Fruit fly (Drosophila melanogaster) S2 (cell line): ENCODE data around the gene CG14357.

Experiments used
- CG8478 ChIP-seq: fragments of >200 bp; optimal IDR thresholded peaks from 2 replicates; lab custom pipeline; 2018
- CTCF ChIP-seq, 2 experiments: fragments of >200 bp; optimal IDR thresholded peaks; 2 replicates each; lab custom pipeline; 2018

The CG14357 gene

DNA sequence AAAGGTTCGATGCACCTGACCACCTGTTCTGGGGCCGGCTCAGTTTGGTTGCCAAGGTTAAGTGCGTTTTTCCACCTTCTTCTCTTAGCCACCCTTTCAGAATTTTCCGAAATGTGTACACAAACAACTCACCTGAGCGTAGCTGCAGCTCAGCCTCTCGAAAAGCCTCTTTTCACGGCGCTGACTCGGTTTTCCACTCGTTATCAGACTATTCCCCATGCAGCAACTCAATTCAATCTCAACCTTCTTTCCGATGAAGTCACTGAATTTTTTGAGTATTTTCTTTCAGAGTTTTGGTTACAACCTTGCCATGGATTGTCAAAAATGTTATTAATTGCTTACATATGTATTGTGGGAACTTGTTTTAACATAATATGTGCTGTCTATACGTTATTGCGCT lies 4.4 kb downstream of the CG14357 start:
- TF ChIP-seq CTCF (optimal IDR thresholded peaks at IDR 0.05; lab: Kevin White, UChicago) (no peak), CG8478 (lab: Kevin White, UChicago) (no peak)

DNA sequence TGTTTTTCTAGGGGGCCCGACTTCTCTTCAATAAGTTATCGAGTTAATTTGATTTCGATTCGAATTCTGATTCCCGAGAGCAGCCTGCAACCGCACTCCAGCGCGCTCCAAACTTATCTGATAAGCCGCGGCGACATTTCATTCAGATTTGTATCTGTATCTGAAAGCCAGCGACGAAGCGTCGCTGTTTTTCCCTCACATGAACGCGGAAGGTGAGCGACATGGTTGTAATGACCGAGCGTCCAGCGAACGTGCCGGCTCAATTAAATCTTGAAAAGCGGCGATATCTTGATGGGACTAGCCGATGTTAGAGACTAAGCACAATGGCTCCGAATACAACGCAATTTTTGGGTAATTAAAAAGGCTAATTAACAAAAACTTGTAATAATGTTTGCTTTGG lies 8.9 kb downstream of the CG14357 start, which contains the start of gene PK1-R:
Gene PK1-R (minus strand): TSS at position 101 of the 400 bp plus-strand sequence.
- no peak for TF ChIP-seq CTCF (optimal IDR thresholded peaks at IDR 0.05; lab: Kevin White, UChicago)
- no peak for TF ChIP-seq CG8478 (lab: Kevin White, UChicago)

DNA sequence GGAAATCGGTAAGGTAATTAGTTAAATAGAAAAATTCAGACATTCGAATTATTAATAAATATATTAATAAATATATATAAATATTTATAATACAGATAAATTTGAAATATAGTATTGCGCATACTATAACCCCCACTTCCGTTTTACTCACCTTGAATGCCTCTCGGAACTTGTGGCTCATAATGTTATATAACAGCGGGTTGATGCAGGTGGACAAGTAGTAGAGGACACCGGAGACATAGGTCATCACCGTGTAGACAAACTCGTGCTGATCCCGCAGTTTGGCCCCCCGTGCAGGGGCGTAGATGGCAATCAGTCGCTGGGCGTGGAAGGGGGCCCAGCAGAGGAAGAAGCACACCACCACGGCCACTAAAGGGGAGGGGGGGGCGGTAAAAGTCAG lies 11.0 kb downstream of the CG14357 start:
- no peak for TF ChIP-seq CTCF (optimal IDR thresholded peaks at IDR 0.05; lab: Kevin White, UChicago)
- TF ChIP-seq CG8478 (lab: Kevin White, UChicago) = no peak

DNA sequence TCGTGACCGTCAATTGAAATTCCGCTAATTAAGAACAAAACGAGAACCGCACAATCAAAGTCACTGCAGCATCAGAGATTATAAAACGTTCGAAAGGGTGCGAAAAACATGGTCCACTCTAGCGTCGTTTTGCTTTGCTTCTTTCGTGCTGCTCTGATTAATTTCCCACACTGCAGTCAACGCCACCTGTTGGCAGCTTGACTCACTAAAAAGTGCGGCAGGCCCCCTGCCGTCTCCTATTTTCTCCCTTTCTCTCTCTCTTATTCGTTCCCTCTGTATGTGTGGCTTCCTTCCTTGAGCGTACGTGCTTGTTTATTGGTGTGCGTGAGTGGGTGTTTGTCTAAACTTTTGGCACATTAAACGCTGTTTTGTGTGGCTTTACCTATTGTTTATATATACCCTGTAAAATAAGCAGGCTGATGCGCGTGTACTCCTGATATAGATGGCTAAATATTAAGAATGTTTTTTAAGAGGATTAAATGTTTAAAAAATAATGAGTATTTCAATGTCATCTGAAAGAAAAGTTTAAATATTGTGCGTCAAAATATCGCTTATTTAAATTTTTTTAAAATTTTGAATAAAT lies 13.3 kb downstream of the CG14357 start:
- TF ChIP-seq CG8478 (lab: Kevin White, UChicago) = no peak
- peak; percentile 74 to 79 for TF ChIP-seq CTCF (optimal IDR thresholded peaks at IDR 0.05; lab: Kevin White, UChicago)

DNA sequence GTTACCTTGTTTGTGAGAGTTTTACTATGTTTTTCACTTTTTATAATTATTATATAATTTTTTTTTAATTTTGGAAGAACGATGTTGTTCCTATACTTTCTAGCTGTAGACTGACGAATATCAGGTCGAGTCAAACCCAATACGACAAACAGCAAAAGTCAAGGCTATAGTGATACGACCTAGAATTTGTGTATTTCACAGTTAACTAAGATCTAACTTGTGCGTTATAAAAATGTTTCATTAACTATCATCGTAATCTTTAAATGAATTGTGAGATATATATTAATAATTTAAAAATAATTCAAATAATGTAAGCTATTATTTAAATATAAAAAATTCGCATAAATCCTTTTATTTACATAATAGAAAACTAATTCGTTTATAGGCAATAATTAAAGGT lies 14.0 kb downstream of the CG14357 start, which contains the start of gene CG9920:
Gene CG9920 (minus strand): TSS at position 101 of the 400 bp plus-strand sequence.
- TF ChIP-seq CTCF (optimal IDR thresholded peaks at IDR 0.05; lab: Kevin White, UChicago) (no peak), CG8478 (lab: Kevin White, UChicago) (no peak)

DNA sequence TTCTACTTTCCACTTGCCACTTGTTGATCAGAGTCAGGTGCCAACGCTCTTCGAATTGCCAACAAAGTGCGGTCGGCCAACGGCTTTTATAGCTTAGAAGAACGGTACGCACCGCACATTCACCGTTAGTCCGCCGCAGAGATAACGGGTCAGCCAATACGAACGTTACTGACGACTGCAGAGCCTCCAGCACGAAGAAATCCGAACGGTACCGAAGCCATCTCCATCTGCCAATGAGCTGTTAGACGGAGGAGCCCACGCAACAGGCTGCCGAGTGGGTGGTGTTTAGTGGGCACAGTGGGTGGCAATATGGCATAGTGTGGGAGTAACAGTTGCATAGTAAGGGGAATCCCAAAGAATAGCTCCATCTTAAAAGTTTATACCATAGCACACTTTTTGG lies 15.2 kb downstream of the CG14357 start, which contains the start of gene CCHa1:
Gene CCHa1 (minus strand): TSS at position 44 of the 400 bp plus-strand sequence.
- no peak for TF ChIP-seq CG8478 (lab: Kevin White, UChicago)
- no peak for TF ChIP-seq CTCF (optimal IDR thresholded peaks at IDR 0.05; lab: Kevin White, UChicago)

DNA sequence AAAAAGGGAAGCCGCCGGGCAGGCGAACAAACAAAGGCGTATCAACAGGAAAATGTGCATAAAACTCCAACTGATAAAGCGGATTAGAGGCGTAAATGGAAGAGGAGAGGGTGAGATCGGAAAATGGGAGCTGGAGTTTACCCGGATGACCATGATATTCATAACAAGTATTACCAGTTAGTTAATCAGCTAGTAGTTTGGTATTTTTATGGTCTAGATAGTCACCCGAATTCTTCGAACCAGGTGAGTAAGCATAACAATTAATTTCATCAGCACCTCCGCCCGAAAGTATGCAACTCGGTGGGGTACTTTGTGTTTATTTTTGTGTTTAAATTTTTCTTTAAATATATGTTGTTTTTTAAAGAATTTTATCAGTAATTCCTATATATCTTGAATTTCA lies 16.1 kb downstream of the CG14357 start:
- TF ChIP-seq CG8478 (lab: Kevin White, UChicago) = no peak

DNA sequence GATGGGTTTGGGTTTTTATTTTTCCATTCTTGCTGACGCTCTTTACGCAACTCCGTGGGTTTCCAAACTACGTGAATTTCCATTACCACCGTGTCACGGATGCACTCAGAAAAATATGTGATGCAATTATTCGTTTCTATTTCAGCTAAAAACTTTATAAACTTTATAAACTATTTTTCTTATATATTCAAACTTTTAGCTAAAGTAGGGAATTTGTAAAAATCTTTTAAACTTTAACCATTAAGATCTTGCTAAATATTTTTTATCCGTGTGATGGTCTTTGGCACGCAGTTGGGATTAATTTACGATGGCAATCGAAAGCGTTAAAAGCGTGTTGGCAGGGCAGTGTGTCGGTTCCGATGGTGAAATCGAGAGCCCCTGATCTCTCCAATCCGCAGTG lies 16.5 kb downstream of the CG14357 start:
- TF ChIP-seq CTCF (optimal IDR thresholded peaks at IDR 0.05; lab: Kevin White, UChicago) = no peak
- TF ChIP-seq CG8478 (lab: Kevin White, UChicago) = no peak

DNA sequence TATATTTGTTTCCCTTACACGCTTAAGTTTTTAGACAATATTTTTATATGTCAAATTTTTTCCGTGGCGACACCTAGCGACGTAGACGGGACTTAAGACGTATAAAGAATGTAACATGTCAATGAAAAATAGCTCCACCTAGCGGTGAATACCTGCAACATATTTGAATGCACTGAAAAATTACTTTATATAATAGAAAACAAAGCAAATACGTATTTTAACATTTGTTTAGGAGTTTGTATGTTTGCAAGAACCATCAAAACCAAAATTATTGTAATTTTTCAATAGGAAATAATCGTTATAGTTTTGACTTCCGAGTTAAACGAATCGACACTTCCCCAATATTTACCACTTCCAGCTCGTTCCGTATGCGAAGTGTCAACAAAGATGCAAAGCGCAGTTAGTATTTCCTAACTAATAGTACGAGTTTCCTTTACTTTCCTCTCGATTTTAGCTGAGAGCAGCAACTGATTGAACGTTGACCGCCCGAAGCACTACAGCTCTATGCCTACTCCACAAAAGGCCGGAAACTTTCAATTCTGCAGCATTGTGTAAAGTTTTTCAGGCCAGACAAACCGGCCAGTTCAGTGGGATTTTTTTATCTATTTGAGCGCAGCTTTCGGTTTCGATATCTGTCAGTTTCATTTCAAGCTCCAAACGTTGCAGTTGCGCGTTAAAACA lies 22.9 kb downstream of the CG14357 start, which contains the start of gene Npc2b:
Gene Npc2b (plus strand): TSS at position 631 of the 681 bp plus-strand sequence.
- TF ChIP-seq CG8478 (lab: Kevin White, UChicago) (no peak), CTCF (optimal IDR thresholded peaks at IDR 0.05; lab: Kevin White, UChicago) (peak; percentile 72 to 94)

DNA sequence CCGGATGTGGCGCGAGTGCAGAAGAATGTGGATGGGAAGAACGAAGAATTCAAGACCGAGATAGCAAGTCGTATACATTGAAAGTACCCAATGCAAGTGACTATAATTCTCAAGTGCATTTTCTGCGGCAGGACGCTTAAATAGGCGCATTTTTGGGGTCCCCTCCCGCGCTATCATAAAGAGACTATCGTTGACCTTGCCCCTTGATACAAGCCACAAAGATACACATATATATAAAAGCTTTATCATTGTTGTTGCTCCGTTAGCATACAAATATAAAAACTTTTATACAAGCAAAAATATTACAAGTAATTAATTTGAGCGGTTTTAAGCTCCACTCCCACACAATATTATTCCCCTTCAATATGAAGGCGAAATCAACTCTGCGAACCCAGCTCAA lies 23.8 kb downstream of the CG14357 start:
- TF ChIP-seq CG8478 (lab: Kevin White, UChicago) (no peak), CTCF (optimal IDR thresholded peaks at IDR 0.05; lab: Kevin White, UChicago) (no peak)

DNA sequence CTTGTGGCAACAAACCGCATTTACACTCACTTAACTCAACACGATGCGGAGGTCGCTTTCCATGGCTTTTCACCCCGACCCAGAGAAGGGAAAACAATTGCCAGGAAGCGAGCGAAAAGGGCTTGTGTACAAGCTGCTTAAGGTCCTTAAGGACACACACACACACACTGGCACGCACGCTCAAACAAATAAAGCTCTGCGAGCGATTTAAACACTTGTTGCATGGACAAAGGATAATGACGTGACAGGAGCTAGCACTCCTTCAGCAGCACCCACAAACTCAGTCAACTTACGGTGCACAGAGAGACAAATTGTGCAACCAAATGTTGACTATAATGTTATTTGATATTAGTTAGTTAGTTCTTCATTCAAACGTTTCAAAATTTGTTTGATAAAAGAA lies 26.4 kb downstream of the CG14357 start:
- no peak for TF ChIP-seq CTCF (optimal IDR thresholded peaks at IDR 0.05; lab: Kevin White, UChicago)
- TF ChIP-seq CG8478 (lab: Kevin White, UChicago) = no peak

DNA sequence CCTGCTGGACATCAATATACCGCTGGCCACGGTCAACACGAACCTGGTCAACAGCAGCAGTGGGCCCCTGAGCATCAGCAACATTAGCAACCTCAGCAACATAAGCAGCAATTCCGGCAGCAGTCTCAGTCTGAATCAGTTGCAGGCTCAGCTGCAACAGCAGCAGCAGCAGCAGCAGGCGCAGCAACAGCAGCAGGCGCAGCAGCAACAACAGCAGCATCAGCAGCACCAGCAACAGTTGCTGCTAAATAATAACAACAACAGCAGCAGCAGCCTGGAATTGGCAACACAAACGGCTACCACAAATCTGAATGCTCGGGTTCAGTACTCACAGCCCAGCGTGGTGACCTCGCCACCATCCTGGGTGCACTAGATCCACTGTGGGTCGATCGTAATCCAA lies 30.4 kb downstream of the CG14357 start:
- TF ChIP-seq CTCF (optimal IDR thresholded peaks at IDR 0.05; lab: Kevin White, UChicago) (no peak), CG8478 (lab: Kevin White, UChicago) (no peak)

DNA sequence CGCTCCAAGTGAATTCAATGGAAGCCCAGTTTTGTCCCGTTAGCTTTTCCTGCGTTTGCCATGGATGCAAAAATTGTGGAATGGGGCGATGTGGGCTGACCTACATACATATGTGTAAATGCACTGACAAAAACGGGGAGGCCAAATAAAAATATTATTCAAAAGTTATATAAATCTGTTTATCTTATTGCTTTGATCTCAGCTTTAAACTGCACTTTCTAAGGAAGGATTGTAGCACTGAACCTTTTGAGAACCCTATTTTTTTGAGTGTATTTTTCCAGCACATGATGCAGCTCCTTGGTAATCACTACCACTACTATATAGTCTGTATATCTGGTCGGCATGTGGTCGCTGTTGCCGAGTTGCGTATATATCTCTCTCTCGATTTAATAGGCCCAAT lies 34.9 kb downstream of the CG14357 start:
- TF ChIP-seq CG8478 (lab: Kevin White, UChicago) (no peak), CTCF (optimal IDR thresholded peaks at IDR 0.05; lab: Kevin White, UChicago) (no peak)

DNA sequence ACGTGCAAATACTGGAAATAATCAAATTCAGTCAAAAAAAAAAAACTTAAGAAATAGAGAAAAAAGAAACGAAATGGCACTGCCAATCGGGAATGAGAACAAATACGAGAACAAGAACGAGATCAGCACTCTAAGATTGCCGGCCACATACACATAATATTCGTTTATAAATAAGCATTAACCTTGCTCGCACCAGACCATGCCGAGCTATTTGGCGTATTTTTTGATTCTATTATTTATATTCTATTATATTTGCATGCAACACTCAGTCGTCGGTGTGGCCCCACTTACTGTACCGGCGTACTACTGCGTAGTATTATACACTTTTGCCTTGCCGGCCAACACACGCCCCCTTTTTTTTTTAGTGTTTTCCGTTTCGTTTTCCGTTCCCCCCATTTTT lies 41.3 kb downstream of the CG14357 start:
- TF ChIP-seq CG8478 (lab: Kevin White, UChicago) (no peak), CTCF (optimal IDR thresholded peaks at IDR 0.05; lab: Kevin White, UChicago) (no peak)

DNA sequence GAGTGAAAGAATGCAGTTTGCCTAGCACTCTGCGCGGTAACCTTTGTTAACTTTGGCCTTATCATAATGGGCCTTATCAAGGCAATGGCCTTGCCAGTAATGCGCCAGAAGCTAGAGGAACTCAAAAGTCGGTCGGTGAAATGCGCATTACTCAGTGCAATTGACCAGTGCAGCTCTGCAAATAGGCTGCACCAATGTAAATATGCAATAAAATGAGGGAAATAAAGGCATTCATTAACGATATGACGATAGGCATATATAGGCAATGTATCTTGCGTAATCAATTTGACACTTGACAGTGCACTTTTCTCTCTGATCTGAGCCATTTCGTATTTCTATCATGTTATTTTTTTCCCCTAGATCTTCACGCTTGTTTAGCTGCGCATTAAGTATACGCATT lies 41.9 kb downstream of the CG14357 start:
- no peak for TF ChIP-seq CTCF (optimal IDR thresholded peaks at IDR 0.05; lab: Kevin White, UChicago)
- TF ChIP-seq CG8478 (lab: Kevin White, UChicago) = no peak
